Fruit fly (Drosophila melanogaster) whole organism: Measurements from ENCODE around the gene CG42637.

ENCODE experiments used
- CG8478 ChIP-seq: fragments of >200 bp; optimal IDR thresholded peaks from 2 replicates; lab custom pipeline; 2018; ENCODE audit warnings: inconsistent platforms
- Dll ChIP-seq: fragments of >200 bp; optimal IDR thresholded peaks from 2 replicates; lab custom pipeline; 2017
- EcR ChIP-seq, 2 experiments: fragments of >200 bp; optimal IDR thresholded peaks; 2 replicates each; lab custom pipeline; 2017; ENCODE audit warnings: missing biosample characterization in 2 of 2, missing genetic modification characterization in 2 of 2, missing genetic modification reagents in 2 of 2
- pan ChIP-seq: fragments of >200 bp; optimal IDR thresholded peaks from 2 replicates; lab custom pipeline; 2017
- psq ChIP-seq: fragments of >200 bp; optimal IDR thresholded peaks from 2 replicates; lab custom pipeline; 2017
- usp ChIP-seq: fragments of >200 bp; optimal IDR thresholded peaks from 2 replicates; lab custom pipeline; 2017; ENCODE audit warnings: missing biosample characterization, missing genetic modification characterization, mixed read lengths

CG42637 gene

DNA sequence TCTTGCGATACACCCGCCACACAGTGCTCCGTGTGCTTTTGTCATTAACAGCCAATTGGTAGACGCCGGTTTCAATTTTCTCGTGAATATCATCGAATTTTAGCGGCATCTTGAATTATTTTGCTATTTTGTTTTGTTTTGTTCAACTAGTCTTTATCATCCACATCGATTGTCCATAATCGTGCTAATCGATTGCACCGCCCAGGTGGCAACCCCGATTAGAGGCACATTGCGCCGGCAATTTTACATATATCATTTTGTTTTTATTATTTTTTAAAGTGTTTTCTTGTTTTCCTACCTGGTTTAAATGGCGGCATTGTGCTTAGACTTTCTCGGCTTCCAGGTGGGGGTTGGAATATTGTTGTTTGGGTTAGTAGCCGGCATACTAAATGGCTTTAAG is 12.5 kb upstream of the CG42637 start, which contains the start of gene CG34116:
CG34116 (minus strand) TSS at position 142 of the 400 bp plus-strand sequence.
- no peak for TF ChIP-seq Dll (lab: Kevin White, UChicago)

DNA sequence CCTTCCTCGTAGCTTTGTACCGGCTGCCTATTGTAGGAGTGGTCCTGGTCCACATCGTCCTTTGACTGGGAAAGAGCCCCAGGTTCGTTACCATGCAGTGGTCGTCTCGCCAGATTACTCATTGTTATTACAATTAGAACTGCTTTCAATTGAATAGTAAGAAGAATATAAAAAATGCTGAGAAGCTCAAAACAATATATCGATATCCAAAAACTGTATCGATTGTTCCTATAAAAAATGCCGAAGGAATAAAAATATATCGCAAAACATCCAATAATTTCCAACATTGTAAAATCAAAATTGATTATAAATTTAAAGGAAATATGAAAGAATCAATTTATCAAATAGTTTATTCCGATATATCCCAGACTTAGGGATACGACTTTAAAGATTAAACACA is 11.5 kb upstream of the CG42637 start, which contains the start of the genes TORIP and Ccdc58:
TORIP (minus strand) TSS at position 173 of the 400 bp plus-strand sequence.
Ccdc58 (plus strand) TSS at position 274 of the 400 bp plus-strand sequence.
- TF ChIP-seq psq (lab: Kevin White, UChicago) (no peak), usp (GFP tag; lab: Kevin White, UChicago) (no peak), pan (no peak), EcR (GFP tag; optimal IDR thresholded peaks at IDR 0.05; lab: Kevin White, UChicago) (no peak), Dll (lab: Kevin White, UChicago) (no peak), CG8478 (lab: Kevin White, UChicago) (no peak)

DNA sequence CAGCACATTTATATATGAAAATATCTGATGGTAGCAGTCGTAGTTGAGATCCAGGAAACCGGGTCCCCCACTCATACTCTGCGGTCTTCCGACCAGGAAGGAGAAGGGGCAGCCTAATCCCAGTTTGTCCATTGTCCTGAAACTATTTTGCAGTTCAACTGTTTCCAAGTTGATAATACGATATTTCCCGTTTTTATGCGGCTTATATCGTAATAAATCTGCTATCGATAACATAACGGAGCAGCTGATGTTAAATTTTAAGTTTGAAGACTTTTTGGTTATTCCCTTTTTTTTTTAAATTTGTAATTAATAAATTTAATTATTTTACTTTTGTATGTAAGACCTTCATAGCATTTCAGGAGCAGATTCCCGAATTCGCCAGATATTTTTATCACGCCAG is 7.7 kb upstream of the CG42637 start, which contains the start of gene CG14102:
CG14102 (minus strand) TSS at position 187 of the 400 bp plus-strand sequence.
- TF ChIP-seq CG8478 (lab: Kevin White, UChicago) (no peak), psq (lab: Kevin White, UChicago) (no peak), Dll (lab: Kevin White, UChicago) (no peak), pan (no peak), EcR (GFP tag; optimal IDR thresholded peaks at IDR 0.05; lab: Kevin White, UChicago) (no peak), usp (GFP tag; lab: Kevin White, UChicago) (no peak)

DNA sequence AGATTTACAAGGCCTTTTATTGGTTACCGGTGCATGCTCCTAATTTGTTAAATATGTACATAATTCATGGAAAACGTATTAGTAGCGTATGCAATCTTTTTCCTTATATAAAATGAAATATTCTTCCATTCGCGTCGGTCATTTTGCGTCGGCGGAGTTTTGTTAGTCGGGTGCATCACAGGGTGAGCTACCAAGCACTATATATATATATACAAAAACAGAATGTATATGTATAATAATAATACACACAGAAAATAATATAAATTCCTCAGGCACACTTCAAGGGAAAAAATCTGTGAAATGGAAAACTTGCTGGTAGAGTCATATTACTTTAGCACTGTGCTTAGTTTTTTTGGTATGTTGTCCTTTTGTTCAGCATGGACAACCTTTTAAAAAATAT is 5.6 kb upstream of the CG42637 start, which contains the start of gene Ir76a:
Ir76a (plus strand) TSS at position 301 of the 400 bp plus-strand sequence.
- TF ChIP-seq CG8478 (lab: Kevin White, UChicago): no peak
- TF ChIP-seq Dll (lab: Kevin White, UChicago): no peak
- TF ChIP-seq pan: no peak
- no peak for TF ChIP-seq usp (GFP tag; lab: Kevin White, UChicago)
- TF ChIP-seq psq (lab: Kevin White, UChicago): no peak
- no peak for TF ChIP-seq EcR (GFP tag; optimal IDR thresholded peaks at IDR 0.05; lab: Kevin White, UChicago)

DNA sequence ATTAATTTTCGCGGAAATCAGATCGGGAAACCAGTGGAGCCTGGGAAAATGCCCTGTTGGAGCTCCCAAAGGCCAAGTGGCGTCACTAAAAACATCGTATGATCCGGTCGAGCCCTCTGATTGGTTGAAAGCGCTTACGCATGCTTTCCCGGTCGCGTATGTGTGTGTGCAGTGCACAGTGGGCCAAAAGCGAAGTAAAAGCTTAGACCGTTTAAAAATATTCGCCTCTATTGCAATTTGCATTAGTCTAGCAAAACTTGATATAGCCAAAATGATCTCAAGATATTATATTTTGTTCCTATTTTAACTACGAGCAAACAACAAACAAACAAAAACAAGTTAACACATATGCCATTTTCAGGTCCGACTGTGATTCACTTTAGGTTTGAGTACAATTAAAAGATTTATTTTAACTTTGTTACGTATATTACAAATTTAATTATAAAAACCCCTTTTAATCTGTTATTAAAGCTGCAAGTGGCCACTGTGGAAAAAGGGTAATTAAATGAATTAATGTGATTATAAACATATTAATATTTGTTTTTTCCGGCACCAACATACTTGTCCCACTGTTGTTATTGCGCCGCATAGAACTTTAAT is 934 bp upstream of the CG42637 start:
- TF ChIP-seq usp (GFP tag; lab: Kevin White, UChicago): no peak
- no peak for TF ChIP-seq CG8478 (lab: Kevin White, UChicago)
- no peak for TF ChIP-seq pan
- TF ChIP-seq psq (lab: Kevin White, UChicago): no peak
- no peak for TF ChIP-seq EcR (GFP tag; optimal IDR thresholded peaks at IDR 0.05; lab: Kevin White, UChicago)
- no peak for TF ChIP-seq Dll (lab: Kevin White, UChicago)

DNA sequence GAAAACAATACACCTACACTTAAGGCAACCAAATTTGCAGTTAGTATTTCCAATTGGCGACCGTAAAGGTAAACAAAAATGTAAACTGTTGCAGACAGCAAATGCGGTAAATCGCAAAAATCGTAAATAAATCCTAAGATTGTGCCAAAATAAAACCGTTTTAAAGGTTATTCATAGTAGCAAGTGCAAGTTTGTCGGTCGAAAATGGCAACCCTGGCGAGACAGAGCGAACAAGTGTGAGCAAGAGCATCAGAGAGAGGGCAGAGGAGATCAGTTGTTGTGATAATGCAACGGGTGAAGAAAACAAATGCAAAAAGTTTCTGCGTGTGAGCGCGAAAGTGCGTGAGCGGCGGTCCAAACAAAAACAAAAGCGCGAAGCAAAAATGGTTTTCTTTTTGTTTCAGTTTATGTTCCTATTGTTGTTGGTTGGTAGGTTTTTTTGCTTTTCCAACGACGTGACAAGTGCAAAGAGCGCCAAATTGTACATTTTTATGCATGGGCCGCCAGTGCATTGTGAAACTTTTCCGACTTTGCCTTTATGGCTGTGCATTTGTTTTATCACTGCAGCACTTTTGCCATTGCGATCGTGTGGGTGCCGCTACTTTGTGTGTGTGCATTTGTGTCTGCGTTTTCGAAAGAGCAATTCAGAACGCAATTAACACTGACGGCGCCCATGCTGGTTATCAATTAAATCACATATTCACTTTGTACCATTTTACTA is 492 bp downstream of the CG42637 start:
- TF ChIP-seq psq (lab: Kevin White, UChicago) (no peak), usp (GFP tag; lab: Kevin White, UChicago) (no peak), pan (no peak), CG8478 (lab: Kevin White, UChicago) (no peak), Dll (lab: Kevin White, UChicago) (no peak), EcR (GFP tag; optimal IDR thresholded peaks at IDR 0.05; lab: Kevin White, UChicago) (no peak)

DNA sequence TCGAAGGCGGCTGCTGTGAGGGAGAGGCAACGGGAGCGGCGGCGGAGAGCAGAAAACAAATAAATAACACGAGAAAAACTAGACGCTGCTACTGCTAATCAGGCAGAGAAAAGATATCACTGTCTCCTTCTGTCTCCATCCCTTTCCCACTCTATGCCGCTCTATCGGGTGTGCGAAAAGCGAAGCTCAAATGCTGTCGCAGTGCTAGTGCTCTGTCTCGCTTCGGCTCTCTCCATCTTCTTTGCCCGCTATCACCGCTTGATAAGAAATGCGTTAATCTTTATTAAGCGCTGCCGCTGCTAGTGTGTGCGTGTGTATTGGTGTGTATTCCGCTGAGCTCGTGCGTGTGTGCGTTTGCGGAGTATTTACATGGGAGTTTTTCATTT is 1.7 kb downstream of the CG42637 start:
- TF ChIP-seq Dll (lab: Kevin White, UChicago): peak; percentile 56
- no peak for TF ChIP-seq psq (lab: Kevin White, UChicago)

DNA sequence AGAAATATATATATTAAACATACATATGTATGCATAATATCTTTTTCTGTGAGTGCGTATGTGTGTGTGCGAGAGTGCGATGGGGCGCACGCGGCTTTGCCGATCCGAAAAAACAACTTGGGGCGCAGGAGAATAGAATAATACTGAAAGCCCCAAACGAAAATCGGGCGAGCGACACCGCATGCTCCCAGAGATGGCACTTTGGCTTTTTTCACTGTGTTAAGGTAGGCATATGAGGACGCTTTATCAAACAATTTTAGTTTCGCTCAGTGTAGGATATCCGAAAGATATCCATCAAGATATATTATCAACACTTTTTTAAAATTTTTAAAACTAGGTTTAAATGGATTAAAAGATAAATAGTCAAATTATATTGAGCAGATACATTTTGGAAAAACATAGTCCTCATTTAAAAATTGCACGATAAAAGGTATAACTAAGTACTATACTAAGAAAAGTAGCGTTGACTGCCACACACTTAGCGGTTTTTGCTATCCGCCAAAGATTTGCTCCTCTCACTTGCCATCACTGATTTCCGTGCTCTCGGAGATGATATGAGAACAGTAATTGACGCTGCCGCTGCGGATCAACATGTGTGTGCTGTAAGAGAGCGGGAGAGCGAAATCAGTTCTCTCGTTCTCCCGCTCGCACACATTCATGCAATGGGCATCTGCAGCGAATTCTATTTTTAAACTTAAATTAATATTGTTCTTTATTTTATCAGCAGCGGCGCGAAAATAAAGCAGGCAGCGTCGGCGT is 2.3 kb downstream of the CG42637 start:
- no peak for TF ChIP-seq usp (GFP tag; lab: Kevin White, UChicago)
- peak; percentile 89 for TF ChIP-seq Dll (lab: Kevin White, UChicago)

DNA sequence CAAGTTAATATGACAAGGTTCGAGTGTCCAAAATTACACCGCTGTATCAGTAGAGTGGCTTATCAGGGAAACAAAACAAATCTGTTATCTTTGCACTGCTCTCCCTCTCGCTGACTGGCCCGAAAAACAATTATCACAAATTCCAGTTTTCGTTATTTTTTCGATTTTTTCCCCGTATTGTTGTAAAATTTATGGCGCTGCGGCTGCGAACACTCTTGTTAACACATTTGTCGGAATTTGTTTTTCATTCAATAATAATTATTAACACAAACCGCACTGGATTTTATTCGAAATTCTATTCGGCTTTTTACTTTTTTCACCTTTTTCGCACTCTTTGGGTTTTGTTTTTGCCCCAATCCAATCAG is 2.8 kb downstream of the CG42637 start:
- no peak for TF ChIP-seq pan

DNA sequence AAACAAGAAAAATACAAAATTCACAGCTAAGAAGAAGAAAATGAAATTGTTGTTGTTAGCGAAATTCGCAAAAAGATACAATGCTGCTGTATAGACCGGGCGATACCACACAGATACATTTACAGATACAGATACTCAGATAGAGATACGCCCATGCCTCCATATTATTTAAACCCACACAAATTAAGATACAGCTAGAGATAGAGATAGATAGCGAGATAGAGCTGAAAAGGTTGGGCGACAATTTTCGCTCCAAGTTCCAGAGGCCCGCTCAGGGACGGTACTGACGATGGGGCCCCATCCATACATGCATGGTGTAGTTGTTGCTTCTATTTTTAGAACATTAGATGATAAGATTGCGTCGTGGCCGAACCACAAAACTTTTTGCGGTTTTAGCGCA is 5.7 kb downstream of the CG42637 start:
- TF ChIP-seq EcR (GFP tag; optimal IDR thresholded peaks at IDR 0.05; lab: Kevin White, UChicago): no peak
- no peak for TF ChIP-seq psq (lab: Kevin White, UChicago)

DNA sequence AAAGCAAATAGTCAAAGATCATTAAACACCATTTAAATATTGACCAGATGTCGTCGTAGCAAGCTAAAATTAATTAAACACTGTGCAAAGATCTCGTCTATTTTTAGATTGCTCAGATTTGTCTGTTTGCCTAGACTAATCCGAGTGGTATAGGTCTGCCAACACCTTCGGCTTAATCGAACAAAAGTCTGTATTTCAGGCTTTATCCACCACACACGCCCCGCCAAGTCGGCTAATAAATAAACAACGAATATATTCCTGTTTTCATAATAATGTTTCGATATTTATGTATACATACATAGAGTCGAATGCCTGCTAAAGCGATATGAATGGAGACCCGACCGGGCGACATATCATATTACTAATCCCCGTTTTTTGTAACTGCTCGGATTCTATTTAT is 14.8 kb downstream of the CG42637 start:
- TF ChIP-seq psq (lab: Kevin White, UChicago): no peak
- no peak for TF ChIP-seq pan
- TF ChIP-seq Dll (lab: Kevin White, UChicago): no peak
- TF ChIP-seq usp (GFP tag; lab: Kevin White, UChicago): no peak

DNA sequence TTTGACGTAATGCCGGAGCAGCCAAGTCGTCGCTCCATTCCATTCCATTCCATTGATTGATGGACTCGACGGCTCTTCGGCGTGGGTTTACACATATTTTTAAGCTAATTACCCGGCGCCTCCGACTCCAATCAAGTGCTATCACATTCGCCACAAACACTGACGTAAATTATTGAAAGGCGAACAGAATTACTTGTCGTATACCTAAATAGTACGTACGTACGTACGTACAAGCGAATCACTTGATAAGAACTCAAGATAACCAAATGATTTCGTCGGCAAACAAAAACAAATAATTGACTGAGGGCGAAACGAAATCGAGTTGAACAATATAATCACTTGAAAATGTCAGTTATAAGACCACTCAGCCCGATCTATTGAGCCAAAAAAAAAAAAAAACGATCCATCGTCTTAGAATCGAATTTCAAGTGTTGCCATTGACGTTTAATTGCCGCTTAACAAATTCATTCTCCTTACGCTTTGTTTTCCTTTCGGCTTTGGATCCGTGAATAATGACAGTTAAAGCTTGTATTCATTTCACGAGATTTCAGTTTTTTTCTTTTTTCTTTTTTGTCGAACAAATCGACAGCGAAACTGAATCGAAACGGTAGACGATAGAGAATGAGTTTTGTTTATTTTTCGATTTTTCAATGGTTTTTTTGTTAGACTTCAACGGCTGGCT is 15.9 kb downstream of the CG42637 start:
- no peak for TF ChIP-seq usp (GFP tag; lab: Kevin White, UChicago)
